Worm (Caenorhabditis elegans) whole organism, midembryonic: ENCODE data around the gene somi-1.

Source experiments
- T22C8.4 ChIP-seq: fragments of 200-800 bp; sonication (Bioruptor generic); IDR thresholded peaks from 2 replicates; pipeline ENCODE4 v1.3.6; 2022; ENCODE audit warnings: missing genetic modification characterization, missing compliant biosample characterization
- flt-1 ChIP-seq: fragments of 200-800 bp; sonication (Bioruptor generic); IDR thresholded peaks from 2 replicates; pipeline ENCODE4 v1.3.6; 2022; ENCODE audit warnings: missing genetic modification characterization, missing compliant biosample characterization
- tab-1 ChIP-seq: fragments of 200-800 bp; sonication (Bioruptor generic); IDR thresholded peaks from 2 replicates; pipeline ENCODE4 v1.3.6; 2022; ENCODE audit warnings: missing genetic modification characterization, missing compliant biosample characterization

ce11 chrV:13393333-13393803, 2.2 kb upstream of the somi-1 start:
- no peak for TF ChIP-seq T22C8.4 (GFP tag; lab: Robert Waterston, UW)
- TF ChIP-seq tab-1 (GFP tag; lab: Robert Waterston, UW): no peak
- TF ChIP-seq flt-1 (GFP tag; lab: Robert Waterston, UW): peak; percentile 34; the same call in 1 of the 2 replicates
